Worm (Caenorhabditis elegans): ENCODE results near the gene K02B2.6.

- TF ChIP-seq sptf-1 (tag; optimal IDR thresholded peaks at IDR 0.05) = no peak
- no peak for TF ChIP-seq ztf-11 (tag; optimal IDR thresholded peaks at IDR 0.05)
- TF ChIP-seq lsy-2 (tag; optimal IDR thresholded peaks at IDR 0.05) = no peak
- no peak for TF ChIP-seq ces-1 (GFP tag; optimal IDR thresholded peaks at IDR 0.05)
- TF ChIP-seq flh-1 (GFP tag; optimal IDR thresholded peaks at IDR 0.05) = no peak
- no peak for TF ChIP-seq ceh-83 (GFP tag; optimal IDR thresholded peaks at IDR 0.05)
- no peak for TF ChIP-seq lin-32 (GFP tag; optimal IDR thresholded peaks at IDR 0.05)
Measured at ce11 chrIV:6005655-6006054, 43.6 kb upstream of the K02B2.6 start.
